Worm (Caenorhabditis elegans) whole organism, L4/young adult: ENCODE measurements around the gene rrf-3.

Source experiments
- dao-5 ChIP-seq: sonication (generic microtip); optimal IDR thresholded peaks from 2 replicates; lab custom pipeline; 2016; ENCODE audit warnings: missing genotype, missing genetic modification characterization, moderate library complexity, missing compliant biosample characterization
- him-1 ChIP-seq: sonication (generic microtip); optimal IDR thresholded peaks from 2 replicates; lab custom pipeline; 2016; ENCODE audit warnings: missing genotype, missing genetic modification reagents, missing genetic modification characterization, missing compliant biosample characterization

DNA sequence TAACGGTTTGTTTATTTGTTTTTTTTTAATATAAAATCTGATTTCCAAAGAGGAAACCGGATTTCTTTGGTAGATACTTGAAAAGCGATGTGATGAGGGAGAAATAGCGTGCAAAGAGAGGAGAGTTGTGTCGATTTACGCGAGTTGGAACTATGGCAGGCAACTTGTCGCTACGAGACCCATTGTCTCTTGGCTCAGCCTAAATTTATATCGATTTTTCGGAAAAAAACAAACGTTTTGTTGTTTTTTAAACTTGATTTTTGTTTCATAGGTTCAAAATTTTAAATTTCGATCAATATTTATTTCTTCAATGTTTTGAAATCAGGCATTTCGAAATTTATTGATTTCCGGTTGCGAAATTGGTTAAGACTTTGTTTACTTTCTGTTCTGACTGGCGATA, 54.2 kb downstream of the rrf-3 start, which contains the start of gene M110.3:
- TF ChIP-seq him-1 (tag; lab: Kevin White, UChicago): no peak
- no peak for TF ChIP-seq dao-5
